Worm (Caenorhabditis elegans) whole organism, late embryonic: ENCODE data around the gene R09E10.2.

Source experiments
- F13H6.1 ChIP-seq: sonication (generic microtip); optimal IDR thresholded peaks from 2 replicates; lab custom pipeline; 2016; ENCODE audit warnings: missing genetic modification characterization, missing compliant biosample characterization
- K02D7.2 ChIP-seq: sonication (generic microtip); optimal IDR thresholded peaks from 2 replicates; lab custom pipeline; 2017; ENCODE audit warnings: mild to moderate bottlenecking, missing genetic modification characterization, missing compliant biosample characterization
- ahr-1 ChIP-seq: sonication (generic microtip); optimal IDR thresholded peaks from 2 replicates; lab custom pipeline; 2016; ENCODE audit warnings: missing genetic modification characterization, missing compliant biosample characterization
- ama-1 ChIP-seq: fragments of 150-350 bp; optimal IDR thresholded peaks from 2 replicates; lab custom pipeline; 2014
- ceh-18 ChIP-seq: sonication (generic microtip); optimal IDR thresholded peaks from 2 replicates; lab custom pipeline; 2016; ENCODE audit warnings: missing genetic modification characterization, missing compliant biosample characterization
- ceh-19 ChIP-seq: fragments of 200-800 bp; sonication (Bioruptor generic); optimal IDR thresholded peaks from 2 replicates; lab custom pipeline; 2018; ENCODE audit warnings: mild to moderate bottlenecking, missing genetic modification characterization, missing compliant biosample characterization
- ceh-2 ChIP-seq: sonication (generic microtip); optimal IDR thresholded peaks from 2 replicates; lab custom pipeline; 2016; ENCODE audit warnings: missing genotype, missing genetic modification characterization, missing compliant biosample characterization
- ceh-24 ChIP-seq: sonication (generic microtip); optimal IDR thresholded peaks from 2 replicates; lab custom pipeline; 2016; ENCODE audit warnings: mild to moderate bottlenecking, missing genetic modification characterization, missing compliant biosample characterization
- ceh-30 ChIP-seq: fragments of 150-350 bp; optimal IDR thresholded peaks from 2 replicates; lab custom pipeline; 2014; ENCODE audit warnings: missing biosample characterization, missing genetic modification characterization
- ceh-34 ChIP-seq: sonication (generic microtip); optimal IDR thresholded peaks from 2 replicates; lab custom pipeline; 2016; ENCODE audit warnings: mild to moderate bottlenecking, missing genetic modification characterization, missing compliant biosample characterization
- ceh-45 ChIP-seq: fragments of 200-800 bp; sonication (Bioruptor generic); IDR thresholded peaks from 2 replicates; pipeline ENCODE4 v1.3.6; 2022; ENCODE audit warnings: missing genetic modification reagents, missing genetic modification characterization, missing compliant biosample characterization
- dmd-4 ChIP-seq: sonication (generic microtip); optimal IDR thresholded peaks from 2 replicates; lab custom pipeline; 2016; ENCODE audit warnings: borderline replicate concordance, missing genetic modification characterization, missing compliant biosample characterization
- dve-1 ChIP-seq: sonication (generic microtip); optimal IDR thresholded peaks from 2 replicates; lab custom pipeline; 2017; ENCODE audit warnings: antibody characterized with exemption, mild to moderate bottlenecking, missing genetic modification characterization, missing compliant biosample characterization
- elt-2 ChIP-seq: sonication (generic microtip); optimal IDR thresholded peaks from 2 replicates; lab custom pipeline; 2016; ENCODE audit warnings: missing genetic modification reagents, missing genetic modification characterization, missing compliant biosample characterization
- eyg-1 ChIP-seq: sonication (generic microtip); optimal IDR thresholded peaks from 2 replicates; lab custom pipeline; 2016; ENCODE audit warnings: missing genotype, missing genetic modification characterization, missing compliant biosample characterization
- fax-1 ChIP-seq: sonication (generic microtip); optimal IDR thresholded peaks from 2 replicates; lab custom pipeline; 2016; ENCODE audit warnings: missing genotype, missing genetic modification characterization, missing compliant biosample characterization
- gmeb-2 ChIP-seq: sonication (generic microtip); optimal IDR thresholded peaks from 2 replicates; lab custom pipeline; 2016; ENCODE audit warnings: missing genetic modification characterization, inconsistent platforms, missing compliant biosample characterization
- hlh-13 ChIP-seq: fragments of 200-800 bp; sonication (Bioruptor generic); optimal IDR thresholded peaks from 2 replicates; lab custom pipeline; 2018; ENCODE audit warnings: mild to moderate bottlenecking, missing genetic modification characterization, missing compliant biosample characterization
- hlh-30 ChIP-seq: sonication (generic microtip); optimal IDR thresholded peaks from 2 replicates; lab custom pipeline; 2017; ENCODE audit warnings: antibody characterized with exemption, missing genetic modification characterization, missing compliant biosample characterization; ENCODE audit not compliant: insufficient read depth
- hlh-6 ChIP-seq: sonication (generic microtip); optimal IDR thresholded peaks from 2 replicates; lab custom pipeline; 2016; ENCODE audit warnings: missing genotype, missing genetic modification characterization, missing compliant biosample characterization
- hlh-8 ChIP-seq: sonication (generic microtip); optimal IDR thresholded peaks from 2 replicates; lab custom pipeline; 2016; ENCODE audit warnings: missing genotype, missing genetic modification characterization, missing compliant biosample characterization
- lim-6 ChIP-seq: sonication (generic microtip); optimal IDR thresholded peaks from 2 replicates; lab custom pipeline; 2016; ENCODE audit warnings: missing genetic modification characterization, missing compliant biosample characterization
- mec-3 ChIP-seq: sonication (generic microtip); optimal IDR thresholded peaks from 2 replicates; lab custom pipeline; 2016; ENCODE audit warnings: borderline replicate concordance, missing genetic modification characterization, missing compliant biosample characterization
- nfya-1 ChIP-seq: sonication (generic microtip); optimal IDR thresholded peaks from 2 replicates; lab custom pipeline; 2017; ENCODE audit warnings: missing genetic modification characterization, mild to moderate bottlenecking, missing compliant biosample characterization, antibody characterized with exemption, moderate library complexity
- nhr-11 ChIP-seq: fragments of 150-350 bp; optimal IDR thresholded peaks from 2 replicates; lab custom pipeline; 2014; ENCODE audit warnings: missing biosample characterization, missing genetic modification characterization
- nhr-232 ChIP-seq: sonication (generic microtip); optimal IDR thresholded peaks from 2 replicates; lab custom pipeline; 2016; ENCODE audit warnings: missing genetic modification characterization, missing compliant biosample characterization
- npax-4 ChIP-seq: sonication (generic microtip); optimal IDR thresholded peaks from 2 replicates; lab custom pipeline; 2016; ENCODE audit warnings: missing genetic modification characterization, missing compliant biosample characterization
- pag-3 ChIP-seq: sonication (generic microtip); optimal IDR thresholded peaks from 2 replicates; lab custom pipeline; 2016; ENCODE audit warnings: missing compliant biosample characterization, missing genetic modification characterization, borderline replicate concordance
- pax-1 ChIP-seq: fragments of 150-350 bp; optimal IDR thresholded peaks from 2 replicates; lab custom pipeline; 2014; ENCODE audit warnings: missing biosample characterization, missing genetic modification characterization
- pha-4 ChIP-seq: fragments of 150-350 bp; optimal IDR thresholded peaks from 2 replicates; lab custom pipeline; 2018; ENCODE audit warnings: missing biosample characterization, missing genetic modification reagents, missing genetic modification characterization
- pros-1 ChIP-seq: fragments of 150-350 bp; optimal IDR thresholded peaks from 2 replicates; lab custom pipeline; 2014; ENCODE audit warnings: missing biosample characterization, missing genetic modification reagents, missing genetic modification characterization
- ref-2 ChIP-seq: sonication (generic microtip); optimal IDR thresholded peaks from 2 replicates; lab custom pipeline; 2016; ENCODE audit warnings: missing genetic modification characterization, missing compliant biosample characterization
- rnt-1 ChIP-seq: sonication (generic microtip); optimal IDR thresholded peaks from 2 replicates; lab custom pipeline; 2016; ENCODE audit warnings: missing genetic modification characterization, missing compliant biosample characterization
- sdc-2 ChIP-seq: sonication (generic microtip); optimal IDR thresholded peaks from 2 replicates; lab custom pipeline; 2016; ENCODE audit warnings: missing genotype, missing genetic modification characterization, missing compliant biosample characterization
- sox-2 ChIP-seq: fragments of 200-800 bp; sonication (Bioruptor generic); IDR thresholded peaks from 2 replicates; pipeline ENCODE4 v1.3.6; 2022; ENCODE audit warnings: missing genetic modification reagents, missing genetic modification characterization, missing compliant biosample characterization
- tbx-7 ChIP-seq: sonication (generic microtip); optimal IDR thresholded peaks from 2 replicates; lab custom pipeline; 2016; ENCODE audit warnings: missing genotype, missing genetic modification characterization, missing compliant biosample characterization
- ttx-3 ChIP-seq: sonication (generic microtip); optimal IDR thresholded peaks from 2 replicates; lab custom pipeline; 2016; ENCODE audit warnings: missing genetic modification reagents, missing genetic modification characterization, missing compliant biosample characterization
- unc-3 ChIP-seq, 2 experiments: fragments of 200-800 bp in 1 of 2; sonication (Bioruptor generic) in 1 of 2; sonication (generic microtip) in 1 of 2; conservative IDR thresholded peaks in 1 of 2; optimal IDR thresholded peaks in 1 of 2; 2 replicates each; pipeline versions ENCODE4 v1.3.6 to Lab custom; 2016 to 2022; ENCODE audit warnings: missing compliant biosample characterization in 2 of 2, missing genetic modification characterization in 2 of 2, missing genetic modification reagents in 1 of 2
- unc-55 ChIP-seq: sonication (generic microtip); optimal IDR thresholded peaks from 2 replicates; lab custom pipeline; 2017; ENCODE audit warnings: missing biosample characterization, missing genetic modification reagents, missing genetic modification characterization
- zip-5 ChIP-seq: sonication (generic microtip); optimal IDR thresholded peaks from 2 replicates; lab custom pipeline; 2016; ENCODE audit warnings: missing genetic modification characterization, missing compliant biosample characterization

R09E10.2 gene

ce11 chrIV:10295084-10295483 is 23.0 kb downstream of the R09E10.2 start, which contains the start of gene R09E10.13 (continued):
- TF ChIP-seq dmd-4 = no peak

ce11 chrIV:10294030-10294429 is 24.1 kb downstream of the R09E10.2 start, which contains the start of gene R09E10.6:
TSS of gene R09E10.6 (minus strand) at chrIV:10294130.
- no peak for TF ChIP-seq tbx-7 (tag; lab: Kevin White, UChicago)
- no peak for TF ChIP-seq hlh-6 (tag; lab: Kevin White, UChicago)
- no peak for TF ChIP-seq ceh-34 (tag; lab: Kevin White, UChicago)
- TF ChIP-seq nfya-1 (tag; lab: Kevin White, UChicago) = no peak
- no peak for TF ChIP-seq dve-1 (tag; lab: Kevin White, UChicago)
- no peak for TF ChIP-seq fax-1
- no peak for TF ChIP-seq pha-4 (tag; lab: Kevin White, UChicago)
- TF ChIP-seq lim-6 (tag; lab: Kevin White, UChicago) = no peak
- no peak for TF ChIP-seq ref-2 (tag; lab: Kevin White, UChicago)

ce11 chrIV:10288575-10288974 is 29.5 kb downstream of the R09E10.2 start:
- TF ChIP-seq ceh-24 (tag; lab: Kevin White, UChicago) (no peak), dve-1 (tag; lab: Kevin White, UChicago) (no peak), npax-4 (tag; lab: Kevin White, UChicago) (no peak), sdc-2 (tag; lab: Kevin White, UChicago) (no peak), pax-1 (tag; lab: Kevin White, UChicago) (no peak), gmeb-2 (tag; lab: Kevin White, UChicago) (no peak), unc-55 (GFP tag; lab: Kevin White, UChicago) (no peak), nhr-11 (tag; lab: Kevin White, UChicago) (no peak), ceh-18 (tag; lab: Kevin White, UChicago) (no peak), sox-2 (no peak), zip-5 (tag; lab: Kevin White, UChicago) (no peak), lim-6 (tag; lab: Kevin White, UChicago) (no peak), hlh-30 (tag; lab: Kevin White, UChicago) (no peak), elt-2 (no peak), ceh-19 (no peak)

- TF ChIP-seq ceh-18 (tag; lab: Kevin White, UChicago) (no peak), zip-5 (tag; lab: Kevin White, UChicago) (no peak), ceh-34 (tag; lab: Kevin White, UChicago) (no peak), ama-1 (lab: Kevin White, UChicago) (no peak), ceh-45 (GFP tag; lab: Robert Waterston, UW) (no peak), F13H6.1 (tag; lab: Kevin White, UChicago) (no peak), K02D7.2 (tag; lab: Kevin White, UChicago) (no peak), nhr-11 (tag; lab: Kevin White, UChicago) (no peak), hlh-30 (tag; lab: Kevin White, UChicago) (no peak), dve-1 (tag; lab: Kevin White, UChicago) (no peak)
Measured at ce11 chrIV:10286655-10287054, 31.4 kb downstream of the R09E10.2 start, which contains the start of gene ebax-1. TSS of gene ebax-1 (plus strand) at chrIV:10286955.

- TF ChIP-seq ttx-3 (tag; lab: Kevin White, UChicago) = no peak
- TF ChIP-seq nhr-232 (tag; lab: Kevin White, UChicago) = no peak
- no peak for TF ChIP-seq eyg-1 (tag; lab: Kevin White, UChicago)
- TF ChIP-seq K02D7.2 (tag; lab: Kevin White, UChicago) = no peak
- TF ChIP-seq ceh-30 (tag; lab: Kevin White, UChicago) = no peak
- no peak for TF ChIP-seq hlh-8
- TF ChIP-seq rnt-1 (tag; lab: Kevin White, UChicago) = no peak
- no peak for TF ChIP-seq elt-2
- TF ChIP-seq pros-1 = no peak
- no peak for TF ChIP-seq hlh-13 (GFP tag; lab: Kevin White, UChicago)
- no peak for TF ChIP-seq pax-1 (tag; lab: Kevin White, UChicago)
- no peak for TF ChIP-seq unc-3 (GFP tag; conservative IDR thresholded peaks at IDR 0.05; lab: Robert Waterston, UW)
- TF ChIP-seq unc-3 (tag; optimal IDR thresholded peaks at IDR 0.05; lab: Kevin White, UChicago) = no peak
- no peak for TF ChIP-seq pag-3 (tag; lab: Kevin White, UChicago)
- TF ChIP-seq ceh-2 = no peak
- no peak for TF ChIP-seq fax-1
- TF ChIP-seq ahr-1 (tag; lab: Kevin White, UChicago) = no peak
- no peak for TF ChIP-seq mec-3 (tag; lab: Kevin White, UChicago)
- TF ChIP-seq gmeb-2 (tag; lab: Kevin White, UChicago) = no peak
Measured at ce11 chrIV:10285328-10285727, 32.8 kb downstream of the R09E10.2 start.
